Worm (Caenorhabditis elegans): ENCODE measurements around the gene F07G6.2.
"Not testable (repeated sequence)": the region's sequence is repeated elsewhere in the genome, so short reads cannot be mapped to it uniquely, and the experiment has no call there.

- not testable (repeated sequence) for TF ChIP-seq him-1, dao-5 (tag; optimal IDR thresholded peaks at IDR 0.05)
These were observed 40.1 kb upstream of the F07G6.2 start, which contains the start of gene C36C9.11 for ce11 chrX:1687079-1687478.
